Fruit fly (Drosophila melanogaster): Measurements from ENCODE around the gene CG13606.
A peak's percentile ranks its signal among the peaks of the same experiment; 100 is the strongest.

Gene CG13606

DNA sequence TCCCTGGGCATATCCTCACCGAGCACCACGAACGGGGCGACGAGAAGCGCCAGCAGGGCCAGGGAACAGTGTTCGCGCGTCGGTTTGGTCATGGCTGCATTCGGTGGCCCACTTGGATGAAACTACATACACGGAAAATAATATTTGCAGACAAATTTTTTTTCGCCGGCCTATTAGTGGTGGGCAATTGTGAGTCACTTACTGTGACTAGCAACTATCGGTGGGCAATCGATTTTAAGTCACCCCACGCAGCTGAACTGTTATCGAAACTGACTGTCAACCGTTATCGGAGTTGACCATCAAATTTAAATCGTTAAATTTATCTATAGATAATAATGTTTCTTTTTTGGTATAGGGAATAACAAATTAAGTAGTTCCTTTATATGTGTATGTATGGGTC is 3.1 kb upstream of the CG13606 start, which contains the start of gene CG5510 (continued):
- no peak for TF ChIP-seq CG17802 (tag; optimal IDR thresholded peaks at IDR 0.05)
- peak; percentile 98 for TF ChIP-seq CG16813 (GFP tag; IDR thresholded peaks at IDR 0.05; ENCODE audit: partially characterized antibody)
- TF ChIP-seq phol (tag; optimal IDR thresholded peaks at IDR 0.05): peak; percentile 46
- TF ChIP-seq lab (GFP tag; optimal IDR thresholded peaks at IDR 0.05): no peak
- TF ChIP-seq ci (GFP tag; IDR thresholded peaks at IDR 0.05): peak; percentile 71; the same call in 2 of the 3 replicates
- peak; percentile 33 for TF ChIP-seq Elba2 (GFP tag; optimal IDR thresholded peaks at IDR 0.05)
- TF ChIP-seq CG12942 (GFP tag; optimal IDR thresholded peaks at IDR 0.05): peak; percentile 26
- TF ChIP-seq CG9609 (GFP tag; optimal IDR thresholded peaks at IDR 0.05): peak; percentile 57
- peak; percentile 98 for TF ChIP-seq BEAF-32 (GFP tag; optimal IDR thresholded peaks at IDR 0.05)
- TF ChIP-seq CG6654 (GFP tag; optimal IDR thresholded peaks at IDR 0.05): no peak
- TF ChIP-seq CG12769 (tag; optimal IDR thresholded peaks at IDR 0.05): peak; percentile 56
- peak; percentile 11 for TF ChIP-seq D19A (tag; optimal IDR thresholded peaks at IDR 0.05)
- TF ChIP-seq twi (tag; optimal IDR thresholded peaks at IDR 0.05): no peak
- TF ChIP-seq Drgx (GFP tag; IDR thresholded peaks at IDR 0.05): 0 out of 2 replicates have a peak, but pooled peaks have one; percentile 11
- no peak for TF ChIP-seq bab2 (GFP tag; optimal IDR thresholded peaks at IDR 0.05)
- peak; percentile 96 for TF ChIP-seq CG42726 (GFP tag; IDR thresholded peaks at IDR 0.05; ENCODE audit: partially characterized antibody)
- TF ChIP-seq HHEX (GFP tag; optimal IDR thresholded peaks at IDR 0.05): peak; percentile 26
- no peak; the same call in 1 of the 2 replicates for TF ChIP-seq CG4404 (GFP tag; IDR thresholded peaks at IDR 0.05)
- peak; percentile 22 for TF ChIP-seq CG34376 (GFP tag; optimal IDR thresholded peaks at IDR 0.05)
- peak; percentile 39; the same call in 1 of the 2 replicates for TF ChIP-seq onecut (GFP tag; IDR thresholded peaks at IDR 0.05)
- TF ChIP-seq ems (GFP tag; optimal IDR thresholded peaks at IDR 0.05): peak; percentile 71
- peak; percentile 59 for TF ChIP-seq B-H2 (GFP tag; optimal IDR thresholded peaks at IDR 0.05)
- TF ChIP-seq maf-S (GFP tag; optimal IDR thresholded peaks at IDR 0.05): peak; percentile 16
- TF ChIP-seq chinmo (GFP tag; IDR thresholded peaks at IDR 0.05; ENCODE audit: partially characterized antibody): peak; percentile 98
- TF ChIP-seq amos (GFP tag; IDR thresholded peaks at IDR 0.05; ENCODE audit: partially characterized antibody): peak; percentile 98
- TF ChIP-seq CG5953 (GFP tag; IDR thresholded peaks at IDR 0.05): no peak
- peak; percentile 86 for TF ChIP-seq HmgZ (tag; optimal IDR thresholded peaks at IDR 0.05)
- peak; percentile 25 for TF ChIP-seq Blimp-1 (GFP tag; optimal IDR thresholded peaks at IDR 0.05)
- no peak for TF ChIP-seq CG15479 (GFP tag; optimal IDR thresholded peaks at IDR 0.05)
- TF ChIP-seq aop (GFP tag; IDR thresholded peaks at IDR 0.05): no peak
- peak; percentile 73 for TF ChIP-seq CG32772 (GFP tag; IDR thresholded peaks at IDR 0.05)
- TF ChIP-seq shn (GFP tag; optimal IDR thresholded peaks at IDR 0.05): peak; percentile 67
- peak; percentile 38; the same call in 1 of the 2 replicates for TF ChIP-seq lmd (GFP tag; IDR thresholded peaks at IDR 0.05)
- peak; percentile 84 for TF ChIP-seq trem (tag; optimal IDR thresholded peaks at IDR 0.05)
- TF ChIP-seq luna (GFP tag; optimal IDR thresholded peaks at IDR 0.05): no peak
- peak; percentile 97 for TF ChIP-seq Myb (GFP tag; optimal IDR thresholded peaks at IDR 0.05)
- 0 out of 3 replicates have a peak, but pooled peaks have one; percentile 32 for TF ChIP-seq CG2889 (GFP tag; IDR thresholded peaks at IDR 0.05)
- TF ChIP-seq Sox100B (GFP tag; optimal IDR thresholded peaks at IDR 0.05): no peak
- TF ChIP-seq Spps (tag; optimal IDR thresholded peaks at IDR 0.05): peak; percentile 5
- peak; percentile 87 for TF ChIP-seq kay (GFP tag; optimal IDR thresholded peaks at IDR 0.05)
- TF ChIP-seq Atf6 (GFP tag; IDR thresholded peaks at IDR 0.05): peak; percentile 49; the same call in 1 of the 2 replicates
- peak; percentile 69 for TF ChIP-seq HmgD (GFP tag; optimal IDR thresholded peaks at IDR 0.05)
- TF ChIP-seq Deaf1 (tag; optimal IDR thresholded peaks at IDR 0.05): no peak
- no peak for TF ChIP-seq Neu2 (GFP tag; optimal IDR thresholded peaks at IDR 0.05; ENCODE audit: borderline replicate concordance)
- peak; percentile 29 for TF ChIP-seq Sry-β (GFP tag; optimal IDR thresholded peaks at IDR 0.05)
- TF ChIP-seq bbx (GFP tag; IDR thresholded peaks at IDR 0.05; ENCODE audit: partially characterized antibody): peak; percentile 98
- peak; percentile 58 for TF ChIP-seq Camta (GFP tag; optimal IDR thresholded peaks at IDR 0.05)
- no peak for TF ChIP-seq D19B (GFP tag; optimal IDR thresholded peaks at IDR 0.05)
- TF ChIP-seq Opbp (GFP tag; IDR thresholded peaks at IDR 0.05; ENCODE audit: partially characterized antibody): peak; percentile 97
- TF ChIP-seq p53 (GFP tag; optimal IDR thresholded peaks at IDR 0.05): peak; percentile 23

All from whole organism, embryonic.